Worm (Caenorhabditis elegans) whole organism, midembryonic: ENCODE measurements around the gene F47G9.4.

Source experiments
- cog-1 ChIP-seq: sonication (generic microtip); optimal IDR thresholded peaks from 2 replicates; lab custom pipeline; 2016; ENCODE audit warnings: missing genetic modification characterization, missing compliant biosample characterization
- flt-1 ChIP-seq: fragments of 200-800 bp; sonication (Bioruptor generic); IDR thresholded peaks from 2 replicates; pipeline ENCODE4 v1.3.6; 2022; ENCODE audit warnings: missing genetic modification characterization, missing compliant biosample characterization
- klf-2 ChIP-seq: fragments of 200-800 bp; sonication (Bioruptor generic); conservative IDR thresholded peaks from 2 replicates; pipeline ENCODE4 v1.3.6; 2022; ENCODE audit warnings: missing genetic modification reagents, missing genetic modification characterization, missing compliant biosample characterization
- med-1 ChIP-seq: sonication (generic microtip); optimal IDR thresholded peaks from 2 replicates; lab custom pipeline; 2017; ENCODE audit warnings: missing genetic modification characterization, mild to moderate bottlenecking, missing compliant biosample characterization, antibody characterized with exemption, missing genetic modification reagents; ENCODE audit not compliant: insufficient read depth
- tab-1 ChIP-seq: fragments of 200-800 bp; sonication (Bioruptor generic); IDR thresholded peaks from 2 replicates; pipeline ENCODE4 v1.3.6; 2022; ENCODE audit warnings: missing genetic modification characterization, missing compliant biosample characterization
- ztf-29 ChIP-seq: fragments of 200-800 bp; sonication (Bioruptor generic); IDR thresholded peaks from 2 replicates; pipeline ENCODE4 v1.3.6; 2022; ENCODE audit warnings: missing genetic modification reagents, missing genetic modification characterization, missing compliant biosample characterization

- TF ChIP-seq med-1 (GFP tag; lab: Kevin White, UChicago) (no peak), ztf-29 (GFP tag; lab: Robert Waterston, UW) (no peak), klf-2 (GFP tag; lab: Robert Waterston, UW) (no peak), tab-1 (no peak), flt-1 (no peak), cog-1 (tag; lab: Kevin White, UChicago) (no peak)
Observed at ce11 chrV:11304200-11304599, 17.4 kb downstream of the F47G9.4 start.
